Fruit fly (Drosophila melanogaster) Kc167 (cell line): ENCODE results near the gene CG31464.

ENCODE experiments used
- Myc ChIP-seq: fragments of >200 bp; optimal IDR thresholded peaks from 2 replicates; lab custom pipeline; 2017; ENCODE audit warnings: missing external identifiers
- Sin3A ChIP-seq: fragments of >200 bp; optimal IDR thresholded peaks from 2 replicates; lab custom pipeline; 2018; ENCODE audit warnings: missing external identifiers
- h ChIP-seq: fragments of >200 bp; optimal IDR thresholded peaks from 3 replicates; lab custom pipeline; 2018; ENCODE audit warnings: missing external identifiers
- insv ChIP-seq: fragments of >200 bp; optimal IDR thresholded peaks from 3 replicates; lab custom pipeline; 2018; ENCODE audit warnings: missing external identifiers
- psq ChIP-seq: fragments of >200 bp; optimal IDR thresholded peaks from 2 replicates; lab custom pipeline; 2017; ENCODE audit warnings: missing external identifiers
- ttk ChIP-seq: sonication (Bioruptor generic); optimal IDR thresholded peaks from 2 replicates; lab custom pipeline; 2017; ENCODE audit warnings: missing external identifiers

The CG31464 gene

DNA sequence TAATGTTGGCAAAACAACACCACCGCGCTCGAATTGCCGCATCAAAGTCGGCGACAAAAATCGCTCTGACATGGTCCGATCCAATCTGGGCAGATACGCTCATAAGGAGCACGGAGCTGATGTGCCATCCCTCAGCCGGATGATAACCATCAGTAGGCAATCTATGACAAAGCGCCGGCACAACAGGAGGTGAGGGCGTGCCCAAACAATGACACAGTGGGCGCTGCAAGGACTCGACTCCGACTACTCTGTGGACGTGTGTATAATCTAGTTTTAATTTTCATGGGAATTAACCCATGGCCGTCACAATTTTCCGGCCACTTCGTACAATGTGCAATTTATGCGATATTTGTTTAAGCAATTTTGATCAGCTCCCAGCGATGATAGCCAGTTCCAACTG, 16.0 kb upstream of the CG31464 start:
- TF ChIP-seq h (lab: Kevin White, UChicago) (no peak), Sin3A (lab: Kevin White, UChicago) (no peak), insv (lab: Kevin White, UChicago) (no peak)

DNA sequence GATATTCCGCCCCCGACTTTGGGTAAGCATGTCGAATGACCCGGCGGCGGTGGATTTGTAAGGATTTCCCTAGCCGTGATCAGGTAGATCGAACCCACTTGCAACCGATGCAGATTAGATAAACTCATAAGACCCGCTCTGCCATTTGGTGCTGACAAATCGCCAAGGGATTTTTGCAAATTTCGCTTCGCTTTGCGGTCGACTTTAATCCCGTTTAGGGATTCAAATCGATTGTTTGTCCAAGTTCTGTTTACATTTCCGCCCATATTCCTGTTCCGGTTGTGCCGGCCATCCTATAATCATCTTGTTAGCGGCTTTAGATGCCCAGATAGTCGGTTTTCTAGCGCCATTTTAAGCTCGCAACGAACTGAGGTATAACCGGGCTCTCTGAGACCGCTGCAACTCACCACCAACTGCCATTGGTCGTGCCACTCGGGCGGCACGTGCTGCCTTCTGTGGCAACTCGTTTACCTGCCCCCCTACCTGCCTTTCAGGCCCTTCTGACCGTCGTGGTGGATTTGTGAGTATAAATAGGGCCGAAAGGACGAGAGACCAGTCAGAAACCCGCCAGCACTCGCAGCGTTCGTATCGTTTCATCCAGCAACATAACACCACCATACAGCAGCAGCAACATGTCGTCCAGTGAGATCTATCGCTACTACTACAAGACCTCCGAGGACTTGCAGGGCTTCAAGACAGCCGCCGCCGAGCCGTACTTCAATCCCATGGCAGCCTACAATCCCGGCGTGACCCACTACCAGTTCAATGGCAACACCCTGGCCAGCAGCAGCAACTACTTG, 13.3 kb upstream of the CG31464 start, which contains the start of gene ato:
TSS of gene ato (plus strand) at position 559 of the 800 bp plus-strand sequence.
- no peak for TF ChIP-seq Sin3A (lab: Kevin White, UChicago)
- no peak for TF ChIP-seq ttk
- TF ChIP-seq insv (lab: Kevin White, UChicago): no peak
- TF ChIP-seq h (lab: Kevin White, UChicago): no peak
- no peak for TF ChIP-seq psq
- TF ChIP-seq Myc (lab: Kevin White, UChicago): no peak

DNA sequence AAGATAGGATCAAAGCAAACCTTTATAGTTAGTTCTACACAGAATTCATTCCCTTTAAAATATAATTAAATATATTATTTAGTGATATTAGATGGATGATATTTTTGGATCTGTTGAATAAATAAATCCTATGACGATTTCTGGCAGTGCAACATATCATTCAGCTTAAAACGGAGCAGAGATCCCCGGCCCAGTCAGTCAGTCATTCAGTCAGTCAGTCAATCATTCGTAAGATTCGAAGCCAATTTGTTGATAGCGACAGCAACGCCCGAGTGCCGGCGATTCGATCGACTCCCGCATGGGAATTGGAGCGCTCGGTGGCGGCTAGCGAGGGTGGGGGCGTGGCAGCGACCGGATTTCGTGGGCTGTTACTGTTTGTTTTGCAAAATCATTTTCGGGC, 11.1 kb upstream of the CG31464 start:
- TF ChIP-seq psq (no peak), Myc (lab: Kevin White, UChicago) (no peak), ttk (no peak), insv (lab: Kevin White, UChicago) (no peak), h (lab: Kevin White, UChicago) (no peak), Sin3A (lab: Kevin White, UChicago) (no peak)

DNA sequence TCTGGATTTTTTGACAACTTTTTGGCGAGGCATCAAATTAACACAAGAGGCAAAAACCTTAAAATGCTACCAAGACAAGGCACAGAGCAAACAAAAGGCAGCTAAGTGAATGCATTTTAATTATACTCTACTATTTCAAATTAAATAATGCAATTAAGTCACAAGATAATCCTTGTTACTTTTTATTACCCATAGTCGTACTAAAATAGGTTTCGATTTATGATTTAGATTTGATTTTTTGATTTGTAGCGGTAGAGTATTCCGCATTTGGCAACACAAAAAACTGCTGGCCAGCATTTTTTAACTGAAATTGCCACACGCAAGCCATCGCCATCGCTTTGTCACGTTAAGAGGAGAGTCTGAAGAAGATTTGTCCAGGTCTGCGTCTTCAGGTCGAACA, 8.3 kb upstream of the CG31464 start:
- no peak for TF ChIP-seq Sin3A (lab: Kevin White, UChicago)
- TF ChIP-seq h (lab: Kevin White, UChicago): no peak
- no peak for TF ChIP-seq psq
- TF ChIP-seq Myc (lab: Kevin White, UChicago): no peak
- TF ChIP-seq insv (lab: Kevin White, UChicago): no peak
- TF ChIP-seq ttk: no peak

DNA sequence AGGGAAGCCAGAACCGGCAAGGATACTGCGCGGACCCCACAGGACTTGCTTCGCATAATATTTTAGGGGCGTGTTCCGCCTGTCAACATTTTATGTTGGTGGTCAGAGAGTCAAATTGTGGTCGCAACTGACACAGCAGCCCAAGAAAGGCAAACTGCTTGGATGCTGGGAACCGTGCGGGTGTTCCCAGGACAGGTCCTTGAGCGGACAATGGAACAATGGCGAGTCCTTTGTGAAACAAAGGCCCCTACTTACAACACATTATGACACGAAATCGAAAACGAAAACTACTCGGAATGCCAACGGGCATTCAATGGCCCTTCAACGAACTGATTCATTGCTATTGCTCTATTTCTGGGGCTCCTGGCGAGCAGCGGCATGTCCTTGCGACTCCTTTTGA, 6.8 kb upstream of the CG31464 start:
- TF ChIP-seq ttk: no peak
- no peak for TF ChIP-seq insv (lab: Kevin White, UChicago)
- no peak for TF ChIP-seq h (lab: Kevin White, UChicago)
- no peak for TF ChIP-seq Sin3A (lab: Kevin White, UChicago)
- TF ChIP-seq psq: no peak
- no peak for TF ChIP-seq Myc (lab: Kevin White, UChicago)

DNA sequence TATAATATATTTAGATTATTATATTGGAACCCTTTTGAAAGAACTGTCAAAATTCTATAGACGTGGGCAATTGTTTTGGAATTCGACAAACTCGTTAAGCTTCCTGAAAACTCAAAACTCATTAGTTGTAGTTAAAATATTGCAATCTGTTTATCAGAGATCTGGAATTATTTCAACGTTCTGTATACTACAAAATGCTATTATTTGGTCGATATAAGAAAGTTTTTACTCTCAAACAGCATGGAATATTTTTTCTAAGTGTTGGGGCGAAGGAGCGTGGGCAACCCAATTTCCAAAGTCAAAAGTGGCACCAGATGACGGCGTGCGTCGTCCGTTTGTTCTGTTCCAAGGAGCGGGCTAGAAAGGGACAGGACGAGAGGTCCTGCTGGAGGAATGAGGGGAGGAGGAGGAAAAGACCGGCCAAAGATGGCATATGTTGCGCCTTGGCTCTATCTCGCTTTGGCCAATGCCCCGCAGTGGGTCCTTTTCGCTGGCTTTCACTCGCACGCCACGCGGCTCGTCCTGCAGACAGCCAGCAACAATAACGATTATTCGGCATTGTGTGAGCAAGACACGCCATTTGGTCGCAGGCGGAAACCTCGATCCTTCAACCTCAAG, 5.2 kb upstream of the CG31464 start:
- TF ChIP-seq Sin3A (lab: Kevin White, UChicago): no peak
- TF ChIP-seq psq: no peak
- no peak for TF ChIP-seq insv (lab: Kevin White, UChicago)
- no peak for TF ChIP-seq Myc (lab: Kevin White, UChicago)
- no peak for TF ChIP-seq h (lab: Kevin White, UChicago)
- no peak for TF ChIP-seq ttk

DNA sequence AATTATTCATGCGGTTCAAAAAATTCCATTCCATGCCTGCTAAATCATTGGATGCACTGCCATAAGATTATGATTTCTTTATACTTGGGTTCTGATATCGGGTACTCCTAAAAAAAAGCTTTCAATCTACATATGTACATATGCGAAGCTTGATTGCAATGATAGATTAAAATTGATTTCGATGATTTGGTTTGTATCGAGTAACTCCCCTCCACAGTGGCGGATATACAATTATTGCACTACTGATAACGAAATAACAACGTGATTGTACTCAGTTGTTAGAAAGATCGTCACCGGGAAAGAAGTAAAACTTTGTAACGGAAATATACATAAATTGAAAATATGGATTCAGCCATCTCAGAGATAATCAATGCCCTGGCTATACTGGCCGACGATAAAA, 3.3 kb upstream of the CG31464 start, which contains the start of gene Nazo:
TSS of gene Nazo (plus strand) at position 180 of the 400 bp plus-strand sequence.
- TF ChIP-seq psq: no peak
- no peak for TF ChIP-seq Myc (lab: Kevin White, UChicago)
- TF ChIP-seq insv (lab: Kevin White, UChicago): no peak
- no peak for TF ChIP-seq ttk
- no peak for TF ChIP-seq h (lab: Kevin White, UChicago)
- TF ChIP-seq Sin3A (lab: Kevin White, UChicago): no peak

DNA sequence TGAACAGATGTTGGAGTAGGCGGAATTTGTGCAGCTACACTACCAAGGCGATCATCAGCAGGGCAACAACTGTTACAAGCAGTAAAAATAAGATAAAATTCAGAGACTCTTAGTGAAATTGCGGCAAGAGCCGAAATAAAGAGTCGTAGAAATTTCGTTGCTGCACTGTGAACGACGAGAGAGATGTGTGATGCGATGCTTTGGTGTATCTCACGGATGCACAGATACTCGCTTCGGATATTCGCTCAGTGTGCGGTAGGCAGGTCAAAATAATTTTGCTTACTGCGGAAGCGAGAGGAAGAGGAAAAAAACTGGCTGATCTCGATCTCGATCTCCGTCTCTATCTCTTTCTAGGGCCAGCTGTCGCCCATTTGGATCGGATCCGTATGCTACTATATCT, 2.2 kb upstream of the CG31464 start:
- TF ChIP-seq Sin3A (lab: Kevin White, UChicago): no peak
- TF ChIP-seq h (lab: Kevin White, UChicago): no peak
- no peak for TF ChIP-seq psq
- TF ChIP-seq Myc (lab: Kevin White, UChicago): no peak
- no peak for TF ChIP-seq insv (lab: Kevin White, UChicago)
- no peak for TF ChIP-seq ttk

DNA sequence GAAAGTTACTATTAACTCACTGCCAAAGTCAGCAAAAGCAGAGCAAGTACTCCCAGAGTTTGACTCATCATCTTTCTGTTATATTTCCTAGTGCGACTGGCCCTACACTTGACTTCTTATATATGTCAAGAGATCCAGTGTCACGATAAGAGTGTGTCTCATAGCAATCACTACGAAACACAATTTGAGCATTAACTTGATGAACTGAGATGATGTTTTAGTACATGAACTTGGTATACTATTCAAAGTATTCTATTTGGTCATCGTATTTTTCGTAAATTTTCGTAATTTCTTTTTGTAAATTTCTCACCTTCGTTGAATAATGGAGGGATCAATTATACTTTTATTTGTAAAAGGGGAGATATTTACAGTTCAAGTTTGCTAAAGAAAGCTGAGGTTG, 562 bp upstream of the CG31464 start, which contains the start of gene CG11672:
TSS of gene CG11672 (minus strand) at position 101 of the 400 bp plus-strand sequence.
- no peak for TF ChIP-seq h (lab: Kevin White, UChicago)
- TF ChIP-seq ttk: no peak
- no peak for TF ChIP-seq Sin3A (lab: Kevin White, UChicago)

DNA sequence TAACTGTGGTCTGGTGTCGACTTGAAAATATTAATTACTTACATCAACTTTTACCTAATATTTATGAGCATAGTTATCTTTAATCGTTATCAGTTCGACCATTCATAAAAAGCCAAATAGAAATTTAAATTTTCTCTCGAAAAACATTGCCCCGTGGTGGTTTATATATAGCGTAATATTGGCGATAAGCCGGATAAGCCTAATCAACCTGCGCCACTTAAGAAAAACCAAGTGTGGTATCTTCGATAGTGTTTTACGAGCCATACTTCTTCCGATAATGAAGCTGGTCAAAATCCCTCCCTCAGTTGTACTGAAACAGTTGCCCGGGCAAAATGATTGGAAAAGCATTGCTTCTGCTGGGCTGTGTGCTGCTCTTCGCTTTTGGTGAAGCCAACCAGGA, 994 bp downstream of the CG31464 start, which contains the start of gene CG31463:
TSS of gene CG31463 (plus strand) at position 302 of the 400 bp plus-strand sequence.
- no peak for TF ChIP-seq Sin3A (lab: Kevin White, UChicago)
- TF ChIP-seq h (lab: Kevin White, UChicago): no peak
- no peak for TF ChIP-seq psq
- no peak for TF ChIP-seq ttk
- TF ChIP-seq insv (lab: Kevin White, UChicago): no peak
- TF ChIP-seq Myc (lab: Kevin White, UChicago): no peak

DNA sequence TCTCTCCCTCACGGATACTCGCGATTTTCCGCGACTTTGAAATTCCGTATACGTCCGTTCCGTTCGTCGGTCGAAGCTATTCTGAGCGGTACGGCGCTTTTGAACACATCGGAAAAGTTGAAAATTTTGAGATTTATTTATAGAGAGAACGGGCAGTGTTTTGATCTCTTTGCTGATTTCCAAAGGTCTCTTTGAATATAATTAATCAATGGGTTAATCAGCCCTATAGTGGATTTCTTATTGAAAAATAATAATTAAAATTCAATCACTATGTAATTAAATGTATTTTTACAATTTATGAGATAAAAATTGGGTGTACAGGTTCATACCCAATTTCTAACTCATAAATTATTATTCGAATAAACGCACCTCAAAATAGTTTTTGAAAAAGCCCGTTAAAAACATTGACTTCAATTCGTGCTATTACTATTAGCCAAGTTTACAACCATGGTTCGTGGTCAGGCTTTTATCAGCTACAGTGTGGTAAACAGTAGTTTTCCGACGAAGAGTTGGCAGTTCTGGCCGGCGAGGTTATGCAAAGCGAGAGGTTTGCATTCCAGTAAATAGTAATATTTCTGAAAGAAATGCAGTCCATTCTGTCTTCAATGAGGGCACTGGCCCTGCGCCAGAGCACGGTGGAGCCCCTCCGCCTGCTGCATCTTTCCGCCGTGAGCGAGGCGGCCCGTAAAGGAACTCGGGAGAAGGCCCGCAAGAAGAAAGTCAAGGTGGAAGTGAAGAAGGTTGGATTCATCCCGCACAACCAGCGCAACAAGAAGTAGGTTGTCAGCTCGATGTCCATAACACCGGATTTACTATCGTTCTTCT, 10.1 kb downstream of the CG31464 start, which contains the start of the genes CG9626 and mRpL1:
TSS of gene CG9626 (minus strand) at position 51 of the 825 bp plus-strand sequence.
TSS of gene mRpL1 (plus strand) at position 513 of the 825 bp plus-strand sequence.
- no peak for TF ChIP-seq psq

DNA sequence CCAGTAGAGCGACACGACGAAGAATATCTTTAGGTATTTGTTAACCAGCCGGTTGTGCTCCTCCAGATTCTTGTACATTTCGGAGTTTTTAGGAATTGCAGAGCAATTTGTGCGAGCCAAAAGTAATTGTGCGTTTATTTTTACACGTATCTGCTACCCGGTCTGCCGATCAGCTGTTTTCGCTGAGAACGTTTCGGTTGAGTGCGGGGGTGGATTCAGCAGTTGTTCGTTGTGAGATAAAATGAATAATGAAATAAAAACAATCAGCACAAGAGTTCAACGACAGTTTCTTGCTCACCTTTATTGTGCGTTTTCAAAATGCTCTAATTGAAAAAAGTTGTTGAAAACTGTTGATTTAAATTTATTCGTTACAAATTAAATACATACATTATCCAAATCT, 12.8 kb downstream of the CG31464 start, which contains the start of gene nac:
TSS of gene nac (minus strand) at position 176 of the 400 bp plus-strand sequence.
- no peak for TF ChIP-seq Myc (lab: Kevin White, UChicago)
- no peak for TF ChIP-seq h (lab: Kevin White, UChicago)
